Worm (Caenorhabditis elegans): ENCODE results near the gene Y39D8A.1.

DNA sequence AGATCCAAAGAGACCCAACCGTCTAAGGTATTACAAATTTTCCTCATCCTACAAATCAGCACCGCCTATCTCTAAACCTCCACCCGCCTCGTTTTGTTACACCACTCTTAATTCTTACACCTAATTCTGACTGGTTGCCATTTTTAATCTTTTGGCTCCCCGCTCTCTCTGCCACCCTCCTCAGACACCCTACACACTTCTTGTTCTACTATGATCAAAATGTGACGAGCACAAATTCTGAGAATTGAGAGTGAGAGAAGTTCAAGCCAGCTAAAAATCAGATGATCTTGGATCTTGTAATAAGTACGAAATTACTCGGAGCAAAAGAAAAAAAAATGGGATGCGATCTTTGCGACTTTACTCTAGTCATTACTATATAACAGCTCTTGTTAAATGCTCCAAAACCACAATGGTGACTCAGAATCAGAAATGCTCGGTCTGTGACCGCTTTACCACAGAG lies 14.3 kb upstream of the Y39D8A.1 start, which contains the start of gene nhr-252:
- no peak for TF ChIP-seq snpc-4 (tag; optimal IDR thresholded peaks at IDR 0.05)
- TF ChIP-seq ceh-8 (GFP tag; optimal IDR thresholded peaks at IDR 0.05), result no peak
- TF ChIP-seq nhr-237 (tag; optimal IDR thresholded peaks at IDR 0.05), result no peak
- TF ChIP-seq ztf-4 (tag; optimal IDR thresholded peaks at IDR 0.05), result no peak
- no peak for TF ChIP-seq lin-13 (GFP tag; optimal IDR thresholded peaks at IDR 0.05)

All from whole organism, L1 larva.